Worm (Caenorhabditis elegans): ENCODE results near the gene R04A9.6.
A peak's percentile ranks its signal among the peaks of the same experiment; 100 is the strongest.

Gene R04A9.6

DNA sequence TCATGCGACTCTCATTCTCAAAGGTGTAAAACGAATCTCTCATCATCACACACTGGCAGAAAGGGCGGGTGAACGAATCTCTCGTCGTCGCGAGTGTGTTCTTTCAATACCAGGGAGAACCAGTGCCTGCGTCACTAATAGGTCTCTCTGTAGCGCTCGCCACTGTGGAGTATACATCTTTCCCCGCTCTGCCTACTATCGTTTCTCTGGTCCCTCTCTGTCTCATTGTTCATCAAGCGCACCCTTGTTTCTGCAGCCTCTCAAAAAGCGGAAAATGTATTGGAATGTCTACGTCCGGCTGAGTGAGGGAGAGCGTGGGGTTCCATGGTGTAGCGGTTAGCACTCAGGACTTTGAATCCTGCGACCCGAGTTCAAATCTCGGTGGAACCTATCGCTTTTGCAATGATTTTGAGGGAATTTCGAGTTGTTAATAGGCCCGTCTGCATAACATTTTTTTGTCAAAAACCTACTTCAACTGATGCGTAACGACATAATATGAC, 12.8 kb downstream of the R04A9.6 start:
- peak; percentile 57 for TF ChIP-seq unc-62 (GFP tag; optimal IDR thresholded peaks at IDR 0.05)
- TF ChIP-seq elt-1 (tag; optimal IDR thresholded peaks at IDR 0.05; ENCODE audit: borderline replicate concordance, insufficient read depth): no peak
- TF ChIP-seq sem-2 (GFP tag; optimal IDR thresholded peaks at IDR 0.05): peak; percentile 84
- peak; percentile 88 for TF ChIP-seq ces-1 (GFP tag; optimal IDR thresholded peaks at IDR 0.05)
- TF ChIP-seq mep-1 (tag; optimal IDR thresholded peaks at IDR 0.05): peak; percentile 86
- peak; percentile 94 for TF ChIP-seq drap-1 (GFP tag; optimal IDR thresholded peaks at IDR 0.05)
- peak; percentile 88 for TF ChIP-seq nhr-237 (tag; optimal IDR thresholded peaks at IDR 0.05)
- TF ChIP-seq mls-2 (tag; optimal IDR thresholded peaks at IDR 0.05): peak; percentile 96
- TF ChIP-seq bed-3 (GFP tag; optimal IDR thresholded peaks at IDR 0.05): peak; percentile 75
- peak; percentile 9 for TF ChIP-seq elt-3 (tag; optimal IDR thresholded peaks at IDR 0.05)
- peak; percentile 38 for TF ChIP-seq mab-5 (tag; optimal IDR thresholded peaks at IDR 0.05)
- TF ChIP-seq hlh-1 (tag; optimal IDR thresholded peaks at IDR 0.05): peak; percentile 24
- TF ChIP-seq sptf-1 (tag; optimal IDR thresholded peaks at IDR 0.05): peak; percentile 93
- no peak for TF ChIP-seq blmp-1 (tag; optimal IDR thresholded peaks at IDR 0.05)
- TF ChIP-seq unc-39 (tag; optimal IDR thresholded peaks at IDR 0.05): peak; percentile 75
- peak; percentile 91 for TF ChIP-seq ceh-83 (GFP tag; optimal IDR thresholded peaks at IDR 0.05)
- peak; percentile 41 for TF ChIP-seq nhr-76 (tag; optimal IDR thresholded peaks at IDR 0.05)
- peak; percentile 40 for TF ChIP-seq lin-13 (tag; optimal IDR thresholded peaks at IDR 0.05)
- TF ChIP-seq nhr-28 (tag; optimal IDR thresholded peaks at IDR 0.05): peak; percentile 58
- peak; percentile 74 for TF ChIP-seq ztf-11 (tag; optimal IDR thresholded peaks at IDR 0.05)
- peak; percentile 24 for TF ChIP-seq nhr-2 (tag; optimal IDR thresholded peaks at IDR 0.05)
- no peak for TF ChIP-seq snpc-4 (tag; optimal IDR thresholded peaks at IDR 0.05)
- peak; percentile 87 for TF ChIP-seq unc-120 (tag; optimal IDR thresholded peaks at IDR 0.05; ENCODE audit: poor library complexity, severe bottlenecking)
- TF ChIP-seq zip-8 (tag; optimal IDR thresholded peaks at IDR 0.05): no peak
- TF ChIP-seq ham-2 (GFP tag; optimal IDR thresholded peaks at IDR 0.05): peak; percentile 95
- TF ChIP-seq ceh-43 (GFP tag; optimal IDR thresholded peaks at IDR 0.05): peak; percentile 80
- TF ChIP-seq cnd-1 (tag; optimal IDR thresholded peaks at IDR 0.05): peak; percentile 87
- peak; percentile 75 for TF ChIP-seq tbx-8 (GFP tag; optimal IDR thresholded peaks at IDR 0.05)
- TF ChIP-seq M03D4.4 (tag; optimal IDR thresholded peaks at IDR 0.05): peak; percentile 90
- peak; percentile 85 for TF ChIP-seq lin-32 (GFP tag; optimal IDR thresholded peaks at IDR 0.05)
- peak; percentile 77 for TF ChIP-seq pha-4 (tag; optimal IDR thresholded peaks at IDR 0.05)
- peak; percentile 39 for TF ChIP-seq lsy-2 (tag; optimal IDR thresholded peaks at IDR 0.05)
- peak; percentile 4 for TF ChIP-seq ceh-39 (tag; optimal IDR thresholded peaks at IDR 0.05)
- TF ChIP-seq flh-1 (GFP tag; optimal IDR thresholded peaks at IDR 0.05): peak; percentile 73
- no peak for TF ChIP-seq nhr-12 (tag; optimal IDR thresholded peaks at IDR 0.05)

- no peak for TF ChIP-seq bed-3 (GFP tag; optimal IDR thresholded peaks at IDR 0.05)
- no peak for TF ChIP-seq sptf-1 (tag; optimal IDR thresholded peaks at IDR 0.05)
- no peak for TF ChIP-seq drap-1 (GFP tag; optimal IDR thresholded peaks at IDR 0.05)
- no peak for TF ChIP-seq M03D4.4 (tag; optimal IDR thresholded peaks at IDR 0.05)
- TF ChIP-seq lsy-2 (tag; optimal IDR thresholded peaks at IDR 0.05): no peak
Measured at ce11 chrX:421407-421784, 24.0 kb downstream of the R04A9.6 start, which contains the start of gene col-19. Gene col-19, plus strand, starts transcription at chrX:421707.

ce11 chrX:421785-422657, 24.7 kb downstream of the R04A9.6 start:
- TF ChIP-seq hlh-1 (tag; optimal IDR thresholded peaks at IDR 0.05) (no peak), nhr-28 (tag; optimal IDR thresholded peaks at IDR 0.05) (no peak), mab-5 (tag; optimal IDR thresholded peaks at IDR 0.05) (no peak)
